Fruit fly (Drosophila melanogaster): ENCODE data around the gene bou.

bou gene

dm6 chrX:7001135-7001769 lies 15.0 kb downstream of the bou start (continued):
- TF ChIP-seq CG15011 (GFP tag; optimal IDR thresholded peaks at IDR 0.05), result peak; percentile 3
- no peak for TF ChIP-seq bigmax (GFP tag; optimal IDR thresholded peaks at IDR 0.05)
- TF ChIP-seq slou (GFP tag; optimal IDR thresholded peaks at IDR 0.05), result no peak
- peak; percentile 7 for TF ChIP-seq mirr (GFP tag; optimal IDR thresholded peaks at IDR 0.05)
- TF ChIP-seq CG1647 (GFP tag; optimal IDR thresholded peaks at IDR 0.05), result no peak
- TF ChIP-seq CG12659 (GFP tag; optimal IDR thresholded peaks at IDR 0.05), result peak; percentile 45
- no peak for TF ChIP-seq CG8290 (GFP tag; optimal IDR thresholded peaks at IDR 0.05)
- TF ChIP-seq CG8290 (tag; optimal IDR thresholded peaks at IDR 0.05), result peak; percentile 1 to 9
- no peak for TF ChIP-seq eyg (GFP tag; optimal IDR thresholded peaks at IDR 0.05)
- TF ChIP-seq Sry-δ (GFP tag; optimal IDR thresholded peaks at IDR 0.05), result peak; percentile 4
- TF ChIP-seq CG6813 (GFP tag; optimal IDR thresholded peaks at IDR 0.05), result peak; percentile 53
- no peak for TF ChIP-seq Nf-YB (GFP tag; optimal IDR thresholded peaks at IDR 0.05)
- TF ChIP-seq Hr51 (GFP tag; optimal IDR thresholded peaks at IDR 0.05), result peak; percentile 26 to 61
- no peak for TF ChIP-seq CG31388 (GFP tag; optimal IDR thresholded peaks at IDR 0.05)
- peak; percentile 55; the same call in 1 of the 3 replicates for TF ChIP-seq otp (GFP tag; IDR thresholded peaks at IDR 0.05)
- peak; percentile 39 for TF ChIP-seq Fer3 (tag; optimal IDR thresholded peaks at IDR 0.05)
- TF ChIP-seq chn (GFP tag; optimal IDR thresholded peaks at IDR 0.05), result peak; percentile 49
- peak; percentile 70 for TF ChIP-seq row (GFP tag; IDR thresholded peaks at IDR 0.05)
- TF ChIP-seq Ada2b (GFP tag; IDR thresholded peaks at IDR 0.05), result peak; percentile 30; the same call in 1 of the 2 replicates
- peak; percentile 62 for TF ChIP-seq CG7556 (GFP tag; optimal IDR thresholded peaks at IDR 0.05)
- peak in 1 of 2 experiments; percentile 35 for TF ChIP-seq insv (GFP tag; optimal IDR thresholded peaks at IDR 0.05)
- peak; percentile 26 for TF ChIP-seq sens (GFP tag)
- TF ChIP-seq CG17802 (tag; optimal IDR thresholded peaks at IDR 0.05), result no peak
- peak; percentile 3 for TF ChIP-seq CG11504 (tag; optimal IDR thresholded peaks at IDR 0.05)
- TF ChIP-seq CG10959 (GFP tag; IDR thresholded peaks at IDR 0.05), result 0 out of 2 replicates have a peak, but pooled peaks have one; percentile 20
- TF ChIP-seq HHEX (GFP tag; optimal IDR thresholded peaks at IDR 0.05), result peak; percentile 12
- TF ChIP-seq CG13775 (GFP tag; optimal IDR thresholded peaks at IDR 0.05), result peak; percentile 50
- TF ChIP-seq Sin3A (optimal IDR thresholded peaks at IDR 0.05), result no peak
- TF ChIP-seq CG16779 (GFP tag; IDR thresholded peaks at IDR 0.05), result 0 out of 2 replicates have a peak, but pooled peaks have one; percentile 10
- no peak for TF ChIP-seq ewg (GFP tag; optimal IDR thresholded peaks at IDR 0.05)
- TF ChIP-seq Blimp-1 (GFP tag; optimal IDR thresholded peaks at IDR 0.05), result peak; percentile 43
- peak; percentile 46 for TF ChIP-seq CG17829 (tag; optimal IDR thresholded peaks at IDR 0.05)
- no peak for TF ChIP-seq CG2129 (GFP tag; IDR thresholded peaks at IDR 0.05; ENCODE audit: partially characterized antibody)
- TF ChIP-seq E2f2 (GFP tag; IDR thresholded peaks at IDR 0.05), result no peak
- TF ChIP-seq CG13296 (GFP tag; optimal IDR thresholded peaks at IDR 0.05), result peak; percentile 14
- TF ChIP-seq Stat92E (GFP tag; optimal IDR thresholded peaks at IDR 0.05), result no peak
- no peak for TF ChIP-seq tx (GFP tag; optimal IDR thresholded peaks at IDR 0.05)
- peak; percentile 9 for TF ChIP-seq BtbVII (GFP tag; optimal IDR thresholded peaks at IDR 0.05)
- peak; percentile 55 for TF ChIP-seq CoRest (tag; optimal IDR thresholded peaks at IDR 0.05)
- TF ChIP-seq psq (GFP tag; optimal IDR thresholded peaks at IDR 0.05), result no peak
- no peak for TF ChIP-seq jumu (GFP tag; optimal IDR thresholded peaks at IDR 0.05)
- TF ChIP-seq gsb-n (tag; optimal IDR thresholded peaks at IDR 0.05), result peak; percentile 31
- TF ChIP-seq Meics (GFP tag; optimal IDR thresholded peaks at IDR 0.05), result peak; percentile 63
- TF ChIP-seq slp2 (GFP tag; optimal IDR thresholded peaks at IDR 0.05), result peak; percentile 11
- no peak for TF ChIP-seq Dll (GFP tag; IDR thresholded peaks at IDR 0.05; ENCODE audit: partially characterized antibody)
- no peak for TF ChIP-seq CG17186 (GFP tag; optimal IDR thresholded peaks at IDR 0.05)
- TF ChIP-seq HLH4C (GFP tag; IDR thresholded peaks at IDR 0.05; ENCODE audit: partially characterized antibody), result no peak
- TF ChIP-seq NFAT (GFP tag; IDR thresholded peaks at IDR 0.05), result peak; percentile 36; the same call in 1 of the 2 replicates
- TF ChIP-seq ara (GFP tag; IDR thresholded peaks at IDR 0.05), result peak; percentile 61
